Fruit fly (Drosophila melanogaster): Measurements from ENCODE around the gene TSG101.

The TSG101 gene

DNA sequence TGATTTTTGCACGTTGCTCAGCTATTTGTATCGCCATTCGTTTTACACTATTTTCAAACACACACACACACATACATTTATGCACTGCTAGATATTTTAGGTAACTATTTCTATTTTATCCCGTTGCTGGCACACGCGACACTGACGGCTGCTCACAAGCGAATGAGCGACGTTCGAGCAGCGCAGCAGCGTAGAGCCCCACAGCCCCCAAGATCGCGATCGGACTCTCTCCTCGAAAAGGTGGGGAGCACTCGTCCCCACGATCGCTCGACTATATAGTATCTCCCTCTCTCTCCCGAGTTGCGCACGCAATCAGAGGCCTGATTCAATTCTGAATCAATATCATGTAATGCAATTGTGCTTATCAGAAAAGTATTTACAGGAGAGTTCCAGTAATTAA, 42.1 kb upstream of the TSG101 start (continued):
- TF ChIP-seq bsh (GFP tag; optimal IDR thresholded peaks at IDR 0.05) (peak in 1 of 2 experiments; percentile 25), slbo (GFP tag; IDR thresholded peaks at IDR 0.05) (no peak), CG2120 (GFP tag; optimal IDR thresholded peaks at IDR 0.05) (no peak), maf-S (GFP tag; optimal IDR thresholded peaks at IDR 0.05) (no peak), Atf3 (GFP tag; optimal IDR thresholded peaks at IDR 0.05) (no peak), Opbp (GFP tag; IDR thresholded peaks at IDR 0.05; ENCODE audit: partially characterized antibody) (no peak), HmgZ (tag; optimal IDR thresholded peaks at IDR 0.05) (no peak), lab (GFP tag; optimal IDR thresholded peaks at IDR 0.05) (peak; percentile 56), dpn (GFP tag; optimal IDR thresholded peaks at IDR 0.05) (no peak), CG13624 (GFP tag; optimal IDR thresholded peaks at IDR 0.05) (no peak), CG10462 (GFP tag; optimal IDR thresholded peaks at IDR 0.05) (no peak), bigmax (GFP tag; optimal IDR thresholded peaks at IDR 0.05) (no peak), cad (GFP tag; optimal IDR thresholded peaks at IDR 0.05) (no peak), ERR (GFP tag; optimal IDR thresholded peaks at IDR 0.05) (peak; percentile 30), Adf1 (GFP tag; IDR thresholded peaks at IDR 0.05) (peak; percentile 41; the same call in 1 of the 2 replicates), CG6813 (GFP tag; optimal IDR thresholded peaks at IDR 0.05) (no peak), sisA (GFP tag; IDR thresholded peaks at IDR 0.05) (no peak), ci (GFP tag; IDR thresholded peaks at IDR 0.05) (peak; percentile 51; the same call in 1 of the 3 replicates), CG17186 (GFP tag; optimal IDR thresholded peaks at IDR 0.05) (no peak), CG8089 (GFP tag; optimal IDR thresholded peaks at IDR 0.05) (no peak), eyg (GFP tag; optimal IDR thresholded peaks at IDR 0.05) (no peak), CG4854 (GFP tag; optimal IDR thresholded peaks at IDR 0.05) (no peak), CG18764 (GFP tag; optimal IDR thresholded peaks at IDR 0.05) (no peak), ttk (GFP tag; IDR thresholded peaks at IDR 0.05) (0 out of 2 replicates have a peak, but pooled peaks have one; percentile 13), Lhr (GFP tag; optimal IDR thresholded peaks at IDR 0.05) (no peak), crc (GFP tag; optimal IDR thresholded peaks at IDR 0.05) (no peak), dysf (GFP tag; IDR thresholded peaks at IDR 0.05) (no peak), HLH3B (GFP tag; IDR thresholded peaks at IDR 0.05) (no peak), CG8765 (GFP tag; IDR thresholded peaks at IDR 0.05) (no peak), ase (GFP tag; IDR thresholded peaks at IDR 0.05) (no peak), Gsc (GFP tag; IDR thresholded peaks at IDR 0.05) (no peak), CG34422 (GFP tag; IDR thresholded peaks at IDR 0.05) (no peak), p53 (GFP tag; optimal IDR thresholded peaks at IDR 0.05) (no peak), bowl (GFP tag; IDR thresholded peaks at IDR 0.05) (no peak), amos (GFP tag; IDR thresholded peaks at IDR 0.05; ENCODE audit: partially characterized antibody) (peak; percentile 26; the same call in 1 of the 2 replicates), Stat92E (GFP tag; optimal IDR thresholded peaks at IDR 0.05) (peak in 1 of 3 experiments; percentile 13), nerfin-2 (GFP tag; IDR thresholded peaks at IDR 0.05; ENCODE audit: partially characterized antibody) (no peak), org-1 (GFP tag; optimal IDR thresholded peaks at IDR 0.05) (no peak), CG4820 (GFP tag; optimal IDR thresholded peaks at IDR 0.05) (no peak), CG7963 (GFP tag; IDR thresholded peaks at IDR 0.05; ENCODE audit: partially characterized antibody) (no peak), Hand (GFP tag; optimal IDR thresholded peaks at IDR 0.05) (no peak), lbe (GFP tag; optimal IDR thresholded peaks at IDR 0.05) (peak; percentile 43), Hr3 (GFP tag; optimal IDR thresholded peaks at IDR 0.05) (no peak), Gug (GFP tag; IDR thresholded peaks at IDR 0.05) (no peak), Mes4 (GFP tag; optimal IDR thresholded peaks at IDR 0.05) (no peak), CG3407 (GFP tag; optimal IDR thresholded peaks at IDR 0.05) (no peak), unc-4 (GFP tag; IDR thresholded peaks at IDR 0.05; ENCODE audit: partially characterized antibody) (no peak), CG1024 (GFP tag; IDR thresholded peaks at IDR 0.05) (no peak), Mrtf (GFP tag; IDR thresholded peaks at IDR 0.05) (0 out of 3 replicates have a peak, but pooled peaks have one; percentile 18), CG17328 (GFP tag; IDR thresholded peaks at IDR 0.05) (no peak), stc (GFP tag; IDR thresholded peaks at IDR 0.05) (no peak), insv (GFP tag; optimal IDR thresholded peaks at IDR 0.05) (no peak)
